Fruit fly (Drosophila melanogaster) whole organism, wandering third instar larva: ENCODE data around the gene dmrt99B.
A peak's percentile ranks its signal among the peaks of the same experiment; 100 is the strongest.

ENCODE experiments used
- Abd-B ChIP-seq: fragments of >200 bp; optimal IDR thresholded peaks from 2 replicates; lab custom pipeline; 2017; ENCODE audit warnings: missing biosample characterization, missing genetic modification characterization
- CG32264 ChIP-seq: fragments of 200-800 bp; sonication (Bioruptor generic); optimal IDR thresholded peaks from 2 replicates; lab custom pipeline; 2016; ENCODE audit warnings: missing biosample characterization, missing genetic modification characterization
- CG9705 ChIP-seq: fragments of 200-800 bp; sonication (Bioruptor generic); optimal IDR thresholded peaks from 2 replicates; lab custom pipeline; 2018; ENCODE audit warnings: missing biosample characterization, mild to moderate bottlenecking, missing genetic modification characterization
- CrebA ChIP-seq: fragments of 200-800 bp; sonication (Bioruptor generic); optimal IDR thresholded peaks from 2 replicates; lab custom pipeline; 2016; ENCODE audit warnings: missing biosample characterization, mild to moderate bottlenecking, missing genetic modification characterization, borderline replicate concordance
- Dfd ChIP-seq: fragments of >200 bp; optimal IDR thresholded peaks from 2 replicates; lab custom pipeline; 2017; ENCODE audit warnings: missing biosample characterization, missing genetic modification characterization
- Dif ChIP-seq: fragments of 200-275, 200-300 bp; sonication (Bioruptor generic); optimal IDR thresholded peaks from 2 replicates; lab custom pipeline; 2018; ENCODE audit warnings: missing biosample characterization, missing genetic modification characterization; ENCODE audit not compliant: partially characterized antibody
- GATAd ChIP-seq: sonication (Bioruptor generic); optimal IDR thresholded peaks from 2 replicates; lab custom pipeline; 2016; ENCODE audit warnings: missing biosample characterization, missing genetic modification characterization
- HLH106 ChIP-seq: fragments of 200-800 bp; optimal IDR thresholded peaks from 3 replicates; lab custom pipeline; 2019; ENCODE audit warnings: missing biosample characterization, mild to moderate bottlenecking, missing genetic modification characterization, moderate library complexity
- Hnf4 ChIP-seq: fragments of 200-800 bp; sonication (Bioruptor generic); optimal IDR thresholded peaks from 2 replicates; lab custom pipeline; 2016; ENCODE audit warnings: missing biosample characterization, mild to moderate bottlenecking, missing genetic modification characterization
- Hr78 ChIP-seq: fragments of >200 bp; optimal IDR thresholded peaks from 2 replicates; lab custom pipeline; 2017; ENCODE audit warnings: missing biosample characterization, missing genetic modification characterization
- Hr83 ChIP-seq: fragments of 200-300 bp; sonication (Bioruptor generic); optimal IDR thresholded peaks from 2 replicates; lab custom pipeline; 2016; ENCODE audit warnings: missing biosample characterization, mild to moderate bottlenecking, missing genetic modification characterization, moderate library complexity; ENCODE audit not compliant: poor library complexity, severe bottlenecking
- Jra ChIP-seq: sonication (Bioruptor generic); optimal IDR thresholded peaks from 2 replicates; lab custom pipeline; 2016; ENCODE audit warnings: missing biosample characterization, missing genetic modification characterization
- Mio ChIP-seq: sonication (Bioruptor generic); optimal IDR thresholded peaks from 2 replicates; lab custom pipeline; 2016; ENCODE audit warnings: missing biosample characterization, missing genetic modification characterization
- Myc ChIP-seq: fragments of >200 bp; optimal IDR thresholded peaks from 2 replicates; lab custom pipeline; 2017
- N ChIP-seq: fragments of >200 bp; optimal IDR thresholded peaks from 2 replicates; lab custom pipeline; 2018; ENCODE audit warnings: missing biosample characterization, missing external identifiers, missing genetic modification characterization
- OdsH ChIP-seq: fragments of 200-800 bp; sonication (Bioruptor generic); optimal IDR thresholded peaks from 2 replicates; lab custom pipeline; 2016; ENCODE audit warnings: missing biosample characterization, mild to moderate bottlenecking, missing genetic modification characterization
- Rel ChIP-seq, 2 experiments: fragments of 200-800 bp; sonication (Bioruptor generic) in 1 of 2; optimal IDR thresholded peaks; 2 replicates in 1 of 2; 3 replicates in 1 of 2; lab custom pipeline; 2016 to 2019; ENCODE audit warnings: mild to moderate bottlenecking in 2 of 2, missing biosample characterization in 2 of 2, missing genetic modification characterization in 2 of 2, moderate library complexity in 1 of 2
- Sp1 ChIP-seq: fragments of 200-800 bp; sonication (Bioruptor generic); optimal IDR thresholded peaks from 3 replicates; lab custom pipeline; 2019; ENCODE audit warnings: missing biosample characterization, mild to moderate bottlenecking, missing genetic modification characterization, moderate library complexity
- Vsx2 ChIP-seq: fragments of 200-300, 225-300 bp; sonication (Bioruptor generic); optimal IDR thresholded peaks from 2 replicates; lab custom pipeline; 2018; ENCODE audit warnings: missing biosample characterization, missing genetic modification characterization; ENCODE audit not compliant: partially characterized antibody
- br ChIP-seq: fragments of 200-800 bp; sonication (Bioruptor generic); optimal IDR thresholded peaks from 2 replicates; lab custom pipeline; 2016; ENCODE audit warnings: missing biosample characterization, missing genetic modification characterization
- brk ChIP-seq: fragments of 200-800 bp; sonication (Bioruptor generic); optimal IDR thresholded peaks from 2 replicates; lab custom pipeline; 2016; ENCODE audit warnings: missing biosample characterization, mild to moderate bottlenecking, missing genetic modification characterization
- dl ChIP-seq, 2 experiments: fragments of 175-275, 200-275 bp in 1 of 2; fragments of 200-275 bp in 1 of 2; sonication (Bioruptor generic); optimal IDR thresholded peaks; lab custom pipeline; 2018; ENCODE audit warnings: mild to moderate bottlenecking in 2 of 2, missing biosample characterization in 2 of 2, missing genetic modification characterization in 2 of 2, moderate library complexity in 2 of 2; ENCODE audit not compliant: partially characterized antibody in 2 of 2, insufficient read depth in 1 of 2
- dmrt93B ChIP-seq: fragments of 200-800 bp; sonication (Bioruptor generic); optimal IDR thresholded peaks from 2 replicates; lab custom pipeline; 2018; ENCODE audit warnings: missing biosample characterization, mild to moderate bottlenecking, missing genetic modification characterization
- dsf ChIP-seq: sonication (Bioruptor generic); optimal IDR thresholded peaks from 2 replicates; lab custom pipeline; 2016; ENCODE audit warnings: missing biosample characterization, missing genetic modification characterization, borderline replicate concordance
- ey ChIP-seq: fragments of 200-800 bp; sonication (Bioruptor generic); optimal IDR thresholded peaks from 2 replicates; lab custom pipeline; 2016; ENCODE audit warnings: missing biosample characterization, missing genetic modification characterization
- foxo ChIP-seq, 2 experiments: fragments of 200-800 bp; sonication (Bioruptor generic); optimal IDR thresholded peaks; 2 replicates in 1 of 2; 3 replicates in 1 of 2; lab custom pipeline; 2016 to 2017; ENCODE audit warnings: missing biosample characterization in 2 of 2, missing genetic modification characterization in 2 of 2
- h ChIP-seq: fragments of 200-800 bp; sonication (Bioruptor generic); optimal IDR thresholded peaks from 3 replicates; lab custom pipeline; 2016; ENCODE audit warnings: missing biosample characterization, mild to moderate bottlenecking, missing genetic modification characterization
- jim ChIP-seq: fragments of 175-275, 200-325 bp; sonication (Bioruptor generic); optimal IDR thresholded peaks from 2 replicates; lab custom pipeline; 2016; ENCODE audit warnings: missing biosample characterization, mild to moderate bottlenecking, missing genetic modification characterization
- lola ChIP-seq: fragments of >200 bp; optimal IDR thresholded peaks from 2 replicates; lab custom pipeline; 2017; ENCODE audit warnings: missing biosample characterization, missing genetic modification characterization
- pan ChIP-seq: fragments of >200 bp; optimal IDR thresholded peaks from 2 replicates; lab custom pipeline; 2017
- sage ChIP-seq: fragments of 200-800 bp; sonication (Bioruptor generic); optimal IDR thresholded peaks from 2 replicates; lab custom pipeline; 2016; ENCODE audit warnings: missing biosample characterization, mild to moderate bottlenecking, missing genetic modification characterization
- sv ChIP-seq: fragments of 200-800 bp; sonication (Bioruptor generic); optimal IDR thresholded peaks from 3 replicates; lab custom pipeline; 2016; ENCODE audit warnings: missing biosample characterization, missing genetic modification characterization
- tai ChIP-seq: sonication (Bioruptor generic); optimal IDR thresholded peaks from 2 replicates; lab custom pipeline; 2016; ENCODE audit warnings: missing biosample characterization, missing genetic modification characterization
- usp ChIP-seq: fragments of >200 bp; optimal IDR thresholded peaks from 2 replicates; lab custom pipeline; 2017; ENCODE audit warnings: missing biosample characterization, missing genetic modification characterization
- woc ChIP-seq: sonication (Bioruptor generic); optimal IDR thresholded peaks from 2 replicates; lab custom pipeline; 2016; ENCODE audit warnings: missing biosample characterization, mild to moderate bottlenecking, missing genetic modification characterization

The dmrt99B gene

dm6 chr3R:29681241-29681640, 11.2 kb upstream of the dmrt99B start:
- TF ChIP-seq dsf (GFP tag; lab: Kevin White, UChicago) (no peak), Abd-B (GFP tag; lab: Kevin White, UChicago) (no peak), jim (no peak), Hr78 (no peak), Jra (GFP tag; lab: Kevin White, UChicago) (no peak), lola (GFP tag; lab: Kevin White, UChicago) (no peak), Dfd (GFP tag; lab: Kevin White, UChicago) (no peak), N (no peak), CrebA (GFP tag; lab: Kevin White, UChicago) (no peak), Vsx2 (GFP tag; lab: Kevin White, UChicago) (no peak), Hr83 (GFP tag; lab: Kevin White, UChicago) (no peak), Rel (GFP tag; optimal IDR thresholded peaks at IDR 0.05; lab: Kevin White, UChicago) (no peak), Rel (tag; optimal IDR thresholded peaks at IDR 0.05; lab: Kevin White, UChicago) (no peak), CG9705 (GFP tag; lab: Kevin White, UChicago) (no peak), brk (no peak), h (GFP tag; lab: Kevin White, UChicago) (no peak), OdsH (no peak)

dm6 chr3R:29682152-29682600, 10.2 kb upstream of the dmrt99B start, which contains the start of the genes CG7582 and Gycalpha99B:
Gene CG7582 (minus strand): TSS chr3R:29682278.
Gene Gycalpha99B (plus strand): TSS chr3R:29682503.
- TF ChIP-seq N, result peak; percentile 7
- TF ChIP-seq CG32264 (GFP tag; lab: Kevin White, UChicago), result no peak
- peak; percentile 66 for TF ChIP-seq Dif (GFP tag; lab: Kevin White, UChicago)
- TF ChIP-seq Myc (lab: Kevin White, UChicago), result peak; percentile 65
- TF ChIP-seq, all 38 proteins: peak for 3

dm6 chr3R:29686698-29687097, 5.7 kb upstream of the dmrt99B start:
- no peak for TF ChIP-seq Jra (GFP tag; lab: Kevin White, UChicago)
- TF ChIP-seq br (GFP tag; lab: Kevin White, UChicago), result no peak
- no peak for TF ChIP-seq tai (GFP tag; lab: Kevin White, UChicago)
- TF ChIP-seq brk, result no peak
- no peak for TF ChIP-seq woc (GFP tag; lab: Kevin White, UChicago)
- no peak for TF ChIP-seq Hr78
- TF ChIP-seq Vsx2 (GFP tag; lab: Kevin White, UChicago), result no peak
- no peak for TF ChIP-seq Hnf4 (GFP tag; lab: Kevin White, UChicago)
- no peak for TF ChIP-seq Dif (GFP tag; lab: Kevin White, UChicago)
- no peak for TF ChIP-seq h (GFP tag; lab: Kevin White, UChicago)

- TF ChIP-seq sage, result no peak
- TF ChIP-seq GATAd, result no peak
- TF ChIP-seq Hnf4 (GFP tag; lab: Kevin White, UChicago), result no peak
- no peak for TF ChIP-seq foxo (GFP tag; optimal IDR thresholded peaks at IDR 0.05; lab: Kevin White, UChicago)
- no peak for TF ChIP-seq Abd-B (GFP tag; lab: Kevin White, UChicago)
These were observed 3.2 kb upstream of the dmrt99B start, which contains the start of gene Obp99c for dm6 chr3R:29689211-29689610. Gene Obp99c (minus strand): TSS chr3R:29689311.

dm6 chr3R:29689833-29690538, 2.4 kb upstream of the dmrt99B start:
- TF ChIP-seq dmrt93B (GFP tag; lab: Kevin White, UChicago) (no peak), foxo (GFP tag; optimal IDR thresholded peaks at IDR 0.05; lab: Kevin White, UChicago) (no peak)

dm6 chr3R:29690539-29690852, 1.9 kb upstream of the dmrt99B start:
- TF ChIP-seq HLH106, result peak; percentile 30
- no peak for TF ChIP-seq usp (GFP tag; lab: Kevin White, UChicago)
- no peak for TF ChIP-seq Myc (lab: Kevin White, UChicago)
- no peak for TF ChIP-seq N
- no peak for TF ChIP-seq Hr83 (GFP tag; lab: Kevin White, UChicago)
- no peak for TF ChIP-seq sage
- TF ChIP-seq Sp1 (GFP tag; lab: Kevin White, UChicago), result no peak
- peak; percentile 30 for TF ChIP-seq sv (GFP tag; lab: Kevin White, UChicago)
- no peak for TF ChIP-seq jim
- TF ChIP-seq Dif (GFP tag; lab: Kevin White, UChicago), result no peak
- no peak for TF ChIP-seq dsf (GFP tag; lab: Kevin White, UChicago)
- no peak for TF ChIP-seq CrebA (GFP tag; lab: Kevin White, UChicago)
- TF ChIP-seq Vsx2 (GFP tag; lab: Kevin White, UChicago), result no peak
- no peak for TF ChIP-seq brk
- no peak for TF ChIP-seq Hr78
- TF ChIP-seq Mio, result no peak
- TF ChIP-seq pan (lab: Kevin White, UChicago), result no peak
- no peak for TF ChIP-seq dl (GFP tag; optimal IDR thresholded peaks at IDR 0.05; lab: Kevin White, UChicago; ENCODE audit: insufficient read depth in 1 of 2, partially characterized antibody in 2 of 2)
- peak in 1 of 2 experiments; percentile 26 for TF ChIP-seq foxo (GFP tag; optimal IDR thresholded peaks at IDR 0.05; lab: Kevin White, UChicago)
- TF ChIP-seq Hnf4 (GFP tag; lab: Kevin White, UChicago), result no peak
- no peak for TF ChIP-seq OdsH
- TF ChIP-seq ey, result peak; percentile 18
- TF ChIP-seq woc (GFP tag; lab: Kevin White, UChicago), result no peak
- TF ChIP-seq GATAd, result no peak
- no peak for TF ChIP-seq Dfd (GFP tag; lab: Kevin White, UChicago)
- TF ChIP-seq Jra (GFP tag; lab: Kevin White, UChicago), result no peak
